Fruit fly (Drosophila melanogaster) whole organism: Measurements from ENCODE around the gene DIP2.

ENCODE experiments used
- CG8478 ChIP-seq: fragments of >200 bp; optimal IDR thresholded peaks from 2 replicates; lab custom pipeline; 2018; ENCODE audit warnings: inconsistent platforms
- Dll ChIP-seq: fragments of >200 bp; optimal IDR thresholded peaks from 2 replicates; lab custom pipeline; 2017
- usp ChIP-seq: fragments of >200 bp; optimal IDR thresholded peaks from 2 replicates; lab custom pipeline; 2017; ENCODE audit warnings: missing biosample characterization, missing genetic modification characterization, mixed read lengths

- TF ChIP-seq usp (GFP tag; lab: Kevin White, UChicago) (no peak), Dll (lab: Kevin White, UChicago) (no peak), CG8478 (lab: Kevin White, UChicago) (no peak)
These were observed 52.0 kb downstream of the DIP2 start, which contains the start of the genes Gk1 and CG13876 for dm6 chr3L:205723-206284.
